Worm (Caenorhabditis elegans) whole organism, young adult: ENCODE measurements around the gene F36H5.17.

Experiments used
- F57C9.4 ChIP-seq: sonication (generic microtip); optimal IDR thresholded peaks from 2 replicates; lab custom pipeline; 2017; ENCODE audit warnings: mild to moderate bottlenecking, missing genetic modification characterization, missing compliant biosample characterization
- Y53F4B.3 ChIP-seq: fragments of 200-800 bp; sonication (Bioruptor generic); IDR thresholded peaks from 2 replicates; pipeline ENCODE4 v1.3.6; 2022; ENCODE audit warnings: missing genetic modification reagents, missing genetic modification characterization, missing compliant biosample characterization
- Y79H2A.3 ChIP-seq: fragments of 200-800 bp; sonication (Bioruptor generic); conservative IDR thresholded peaks from 2 replicates; pipeline ENCODE4 v1.3.6; 2022; ENCODE audit warnings: missing genetic modification reagents, missing genetic modification characterization, missing compliant biosample characterization
- Y95B8A.8 ChIP-seq: fragments of 200-800 bp; sonication (Bioruptor generic); IDR thresholded peaks from 2 replicates; pipeline ENCODE4 v1.3.6; 2022; ENCODE audit warnings: missing genetic modification reagents, missing genetic modification characterization, missing compliant biosample characterization
- aptf-2 ChIP-seq: fragments of 200-800 bp; sonication (Bioruptor generic); conservative IDR thresholded peaks from 2 replicates; pipeline ENCODE4 v1.3.6; 2022; ENCODE audit warnings: missing genetic modification reagents, missing genetic modification characterization, missing compliant biosample characterization
- aptf-3 ChIP-seq: fragments of 200-800 bp; sonication (Bioruptor generic); IDR thresholded peaks from 2 replicates; pipeline ENCODE4 v1.3.6; 2022; ENCODE audit warnings: missing genetic modification characterization, missing compliant biosample characterization
- atf-7 ChIP-seq: sonication (generic microtip); optimal IDR thresholded peaks from 2 replicates; lab custom pipeline; 2017; ENCODE audit warnings: mild to moderate bottlenecking, missing genetic modification characterization, missing compliant biosample characterization
- athp-1 ChIP-seq: sonication (generic microtip); optimal IDR thresholded peaks from 2 replicates; lab custom pipeline; 2017; ENCODE audit warnings: mild to moderate bottlenecking, missing genetic modification characterization, missing compliant biosample characterization
- bed-1 ChIP-seq: fragments of 200-800 bp; sonication (Bioruptor generic); IDR thresholded peaks from 2 replicates; pipeline ENCODE4 v1.3.6; 2022; ENCODE audit warnings: missing genetic modification reagents, missing genetic modification characterization, missing compliant biosample characterization
- cebp-2 ChIP-seq: fragments of 200-800 bp; sonication (Bioruptor generic); IDR thresholded peaks from 2 replicates; pipeline ENCODE4 v1.3.6; 2022; ENCODE audit warnings: missing genetic modification characterization, missing compliant biosample characterization
- ceh-27 ChIP-seq: fragments of 200-800 bp; sonication (Bioruptor generic); optimal IDR thresholded peaks from 2 replicates; lab custom pipeline; 2018; ENCODE audit warnings: mild to moderate bottlenecking, missing genetic modification characterization, moderate library complexity, missing compliant biosample characterization
- ceh-40 ChIP-seq: fragments of 200-800 bp; sonication (Bioruptor generic); IDR thresholded peaks from 2 replicates; pipeline ENCODE4 v1.3.6; 2022; ENCODE audit warnings: missing genetic modification characterization, missing compliant biosample characterization
- ceh-79 ChIP-seq: sonication (generic microtip); optimal IDR thresholded peaks from 2 replicates; lab custom pipeline; 2017; ENCODE audit warnings: mild to moderate bottlenecking, missing genetic modification characterization, missing compliant biosample characterization
- ceh-91 ChIP-seq: fragments of 200-800 bp; sonication (Bioruptor generic); IDR thresholded peaks from 2 replicates; pipeline ENCODE4 v1.3.6; 2022; ENCODE audit warnings: missing genetic modification reagents, missing genetic modification characterization, missing compliant biosample characterization
- dox-1 ChIP-seq: fragments of 200-800 bp; sonication (Bioruptor generic); IDR thresholded peaks from 2 replicates; pipeline ENCODE4 v1.3.6; 2022; ENCODE audit warnings: missing genetic modification reagents, missing genetic modification characterization, missing compliant biosample characterization
- efl-1 ChIP-seq: fragments of 150-350 bp; optimal IDR thresholded peaks from 2 replicates; lab custom pipeline; 2014; ENCODE audit warnings: missing biosample characterization, missing genetic modification reagents, missing genetic modification characterization
- egl-18 ChIP-seq: fragments of 200-800 bp; sonication (Bioruptor generic); IDR thresholded peaks from 2 replicates; pipeline ENCODE4 v1.3.6; 2022; ENCODE audit warnings: missing genetic modification reagents, missing genetic modification characterization, missing compliant biosample characterization
- hmg-20 ChIP-seq: fragments of 200-800 bp; sonication (Bioruptor generic); IDR thresholded peaks from 2 replicates; pipeline ENCODE4 v1.3.6; 2022; ENCODE audit warnings: missing genetic modification reagents, missing genetic modification characterization, missing compliant biosample characterization
- hrde-1 ChIP-seq: sonication (generic microtip); optimal IDR thresholded peaks from 2 replicates; lab custom pipeline; 2016; ENCODE audit warnings: missing genetic modification characterization, mild to moderate bottlenecking, missing compliant biosample characterization, moderate library complexity, missing genotype, missing genetic modification reagents, borderline replicate concordance
- lsy-27 ChIP-seq: sonication (generic microtip); optimal IDR thresholded peaks from 2 replicates; lab custom pipeline; 2017; ENCODE audit warnings: missing genetic modification characterization, mild to moderate bottlenecking, missing compliant biosample characterization, antibody characterized with exemption, missing genotype, borderline replicate concordance; ENCODE audit not compliant: insufficient read depth
- madf-3 ChIP-seq: fragments of 200-800 bp; sonication (Bioruptor generic); IDR thresholded peaks from 2 replicates; pipeline ENCODE4 v1.3.6; 2022; ENCODE audit warnings: missing genetic modification reagents, missing genetic modification characterization, missing compliant biosample characterization
- nfya-1 ChIP-seq: sonication (generic microtip); optimal IDR thresholded peaks from 2 replicates; lab custom pipeline; 2017; ENCODE audit warnings: antibody characterized with exemption, missing compliant biosample characterization, missing genetic modification characterization, borderline replicate concordance; ENCODE audit not compliant: insufficient read depth
- repo-1 ChIP-seq: sonication (generic microtip); optimal IDR thresholded peaks from 2 replicates; lab custom pipeline; 2017; ENCODE audit warnings: mild to moderate bottlenecking, missing genetic modification characterization, missing compliant biosample characterization
- sptf-2 ChIP-seq: fragments of 200-800 bp; sonication (Bioruptor generic); optimal IDR thresholded peaks from 2 replicates; lab custom pipeline; 2018; ENCODE audit warnings: mild to moderate bottlenecking, missing genetic modification characterization, missing compliant biosample characterization
- tlf-1 ChIP-seq: fragments of 200-800 bp; sonication (Bioruptor generic); optimal IDR thresholded peaks from 2 replicates; lab custom pipeline; 2018; ENCODE audit warnings: mild to moderate bottlenecking, missing genetic modification characterization, missing compliant biosample characterization
- unc-130 ChIP-seq: sonication (generic microtip); optimal IDR thresholded peaks from 2 replicates; lab custom pipeline; 2016; ENCODE audit warnings: missing genetic modification reagents, missing genetic modification characterization, missing compliant biosample characterization
- zfh-2 ChIP-seq: fragments of 200-800 bp; sonication (Bioruptor generic); conservative IDR thresholded peaks from 2 replicates; pipeline ENCODE4 v1.3.6; 2022; ENCODE audit warnings: missing genetic modification reagents, missing genetic modification characterization, missing compliant biosample characterization
- ztf-18 ChIP-seq: sonication (generic microtip); optimal IDR thresholded peaks from 2 replicates; lab custom pipeline; 2016; ENCODE audit warnings: missing genotype, mild to moderate bottlenecking, missing genetic modification characterization, missing compliant biosample characterization
- ztf-22 ChIP-seq: fragments of 200-800 bp; sonication (Bioruptor generic); optimal IDR thresholded peaks from 2 replicates; lab custom pipeline; 2018; ENCODE audit warnings: mild to moderate bottlenecking, missing genetic modification characterization, moderate library complexity, missing compliant biosample characterization
- ztf-26 ChIP-seq: sonication (generic microtip); optimal IDR thresholded peaks from 2 replicates; lab custom pipeline; 2017; ENCODE audit warnings: missing genetic modification characterization, missing compliant biosample characterization
- ztf-28 ChIP-seq: fragments of 200-800 bp; sonication (Bioruptor generic); IDR thresholded peaks from 2 replicates; pipeline ENCODE4 v1.3.6; 2022; ENCODE audit warnings: missing genetic modification reagents, missing genetic modification characterization, missing compliant biosample characterization

Gene F36H5.17

DNA sequence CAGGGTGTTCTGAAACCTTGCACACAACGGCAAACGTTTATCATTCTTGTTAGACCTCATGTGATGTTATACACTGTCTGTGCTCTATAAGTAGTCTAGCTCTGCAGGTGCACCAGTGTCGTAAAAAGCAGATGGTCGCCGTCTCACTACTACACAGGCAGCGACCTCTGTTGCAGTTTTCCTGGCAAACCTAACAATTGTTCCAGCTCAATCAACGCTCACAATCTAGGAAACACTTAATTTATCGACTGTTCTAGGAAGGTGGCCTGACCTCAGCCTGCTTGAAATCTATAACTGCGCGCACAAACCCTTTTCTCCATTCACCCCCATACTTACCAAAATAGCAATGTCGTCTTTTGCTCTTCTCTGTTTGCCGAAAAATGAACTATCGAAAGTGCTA, 31.7 kb downstream of the F36H5.17 start, which contains the start of gene fbxb-11:
Gene fbxb-11 (plus strand): TSS at position 301 of the 400 bp plus-strand sequence.
- TF ChIP-seq hmg-20 (GFP tag; lab: Robert Waterston, UW) (no peak), ceh-40 (GFP tag; lab: Robert Waterston, UW) (no peak), nfya-1 (tag; lab: Kevin White, UChicago) (no peak), atf-7 (no peak), lsy-27 (tag; lab: Kevin White, UChicago) (no peak), ztf-22 (GFP tag; lab: Kevin White, UChicago) (no peak)
- TF ChIP-seq, all 124 proteins: peak for 0

DNA sequence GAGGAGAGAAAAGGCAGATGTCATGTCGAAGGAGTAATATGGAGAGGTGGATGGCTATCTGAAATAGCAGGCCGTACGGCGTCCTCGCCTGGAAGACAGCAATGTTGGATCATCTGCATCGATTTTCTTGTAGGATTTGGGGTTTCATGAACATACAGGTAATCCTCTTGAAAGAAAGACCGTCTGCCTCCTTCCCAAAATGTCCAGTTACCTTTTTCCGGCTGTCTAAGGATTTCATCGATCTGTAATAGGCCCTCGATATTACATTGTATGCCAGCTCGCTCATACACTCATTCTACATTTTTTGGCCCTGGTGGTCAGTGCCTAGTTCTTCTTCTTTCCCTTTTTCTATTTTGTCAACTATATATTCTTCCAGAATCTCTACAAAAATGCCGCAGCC, 33.6 kb downstream of the F36H5.17 start, which contains the start of the genes fbxb-5 and btb-8:
Gene fbxb-5 (minus strand): TSS at position 101 of the 400 bp plus-strand sequence.
Gene btb-8 (plus strand): TSS at position 377 of the 400 bp plus-strand sequence.
- TF ChIP-seq sptf-2 (no peak), madf-3 (GFP tag; lab: Robert Waterston, UW) (no peak), ztf-22 (GFP tag; lab: Kevin White, UChicago) (no peak), zfh-2 (GFP tag; lab: Robert Waterston, UW) (no peak), egl-18 (GFP tag; lab: Robert Waterston, UW) (no peak), ceh-79 (tag; lab: Kevin White, UChicago) (no peak), F57C9.4 (tag; lab: Kevin White, UChicago) (no peak), tlf-1 (no peak), hrde-1 (tag; lab: Kevin White, UChicago) (no peak), repo-1 (tag; lab: Kevin White, UChicago) (no peak), ceh-91 (GFP tag; lab: Robert Waterston, UW) (no peak), athp-1 (no peak), aptf-3 (GFP tag; lab: Robert Waterston, UW) (no peak), ztf-28 (GFP tag; lab: Robert Waterston, UW) (no peak)

DNA sequence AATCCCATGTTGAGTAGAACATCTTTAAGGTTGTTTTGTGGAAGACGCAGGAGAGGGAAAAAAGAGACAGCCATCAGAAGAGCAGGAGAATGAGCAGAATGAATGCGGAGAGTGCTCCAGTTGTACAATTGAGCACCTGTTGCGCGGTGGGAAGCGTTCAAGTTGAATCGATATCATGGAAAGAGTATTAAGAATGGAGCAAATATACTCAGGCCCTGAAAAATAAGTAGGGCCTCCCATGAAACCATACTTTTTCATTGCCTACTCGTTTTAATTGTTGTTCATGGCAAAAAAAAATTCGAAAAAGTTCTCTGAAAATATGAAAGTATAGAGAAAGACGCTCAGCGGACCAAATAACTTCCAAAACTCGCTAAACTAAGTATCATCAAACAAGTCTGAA, 36.8 kb downstream of the F36H5.17 start, which contains the start of gene fbxb-48:
Gene fbxb-48 (minus strand): TSS at position 101 of the 400 bp plus-strand sequence.
- TF ChIP-seq F57C9.4 (tag; lab: Kevin White, UChicago) (no peak), repo-1 (tag; lab: Kevin White, UChicago) (no peak), cebp-2 (no peak), ztf-26 (tag; lab: Kevin White, UChicago) (no peak), Y95B8A.8 (GFP tag; lab: Robert Waterston, UW) (no peak), ztf-18 (tag; lab: Kevin White, UChicago) (no peak), sptf-2 (no peak), Y79H2A.3 (GFP tag; lab: Robert Waterston, UW) (no peak), ceh-27 (GFP tag; lab: Kevin White, UChicago) (no peak), ceh-91 (GFP tag; lab: Robert Waterston, UW) (no peak)

DNA sequence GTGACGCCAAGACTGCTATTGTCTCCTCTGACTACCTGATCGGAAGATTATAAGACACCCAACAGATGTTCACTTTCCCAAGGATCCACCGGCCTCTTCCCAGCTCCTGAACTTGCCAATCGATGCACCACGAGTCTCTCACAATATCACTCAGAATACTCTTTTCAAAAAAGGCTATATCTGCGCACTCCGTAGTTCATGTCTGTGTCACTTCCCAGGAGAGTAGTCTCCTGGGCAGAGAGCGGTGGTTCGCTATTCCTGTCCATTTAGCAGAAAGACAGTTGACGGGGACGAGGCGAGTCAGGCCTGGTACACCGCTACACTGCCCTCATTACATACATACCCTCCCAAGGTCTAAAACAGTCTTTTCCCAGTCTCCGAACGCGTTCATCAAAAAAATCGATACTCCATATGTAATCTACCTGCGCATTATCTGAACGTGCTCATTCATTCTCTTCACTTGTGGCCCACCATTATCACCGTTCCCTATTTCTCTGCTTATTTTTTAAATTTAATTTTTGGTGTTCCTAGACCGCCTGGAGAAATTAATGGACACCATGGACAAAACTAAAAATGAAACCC, 41.1 kb downstream of the F36H5.17 start, which contains the start of gene btb-6:
Gene btb-6 (plus strand): TSS at position 532 of the 582 bp plus-strand sequence.
- TF ChIP-seq aptf-2 (GFP tag; lab: Robert Waterston, UW) = peak; percentile 97
- no peak for TF ChIP-seq Y53F4B.3 (GFP tag; lab: Robert Waterston, UW)
- TF ChIP-seq aptf-3 (GFP tag; lab: Robert Waterston, UW) = peak; percentile 87; the same call in 1 of the 2 replicates
- TF ChIP-seq bed-1 (GFP tag; lab: Robert Waterston, UW) = 0 out of 2 replicates have a peak, but pooled peaks have one; percentile 47

DNA sequence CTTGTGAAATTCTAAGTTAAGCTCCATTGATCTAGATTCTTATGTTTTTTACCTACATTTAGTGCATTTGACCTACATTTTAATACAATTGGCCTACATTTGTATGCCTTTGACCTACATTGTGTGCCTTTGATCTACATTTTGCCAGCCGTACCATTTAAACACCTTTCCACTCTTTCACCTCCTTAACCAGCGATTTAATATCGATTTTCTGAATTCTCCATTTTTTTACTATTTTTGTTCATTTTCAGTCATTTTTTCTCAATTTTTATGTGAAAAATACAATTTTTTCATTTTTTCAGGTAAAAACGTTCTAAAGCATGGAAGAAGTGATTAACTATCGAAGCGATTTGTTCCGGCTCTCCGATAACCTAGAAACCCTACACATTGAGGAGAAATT, 43.0 kb downstream of the F36H5.17 start, which contains the start of gene btb-7:
Gene btb-7 (plus strand): TSS at position 301 of the 400 bp plus-strand sequence.
- TF ChIP-seq Y79H2A.3 (GFP tag; lab: Robert Waterston, UW) (no peak), unc-130 (GFP tag; lab: Kevin White, UChicago) (no peak), efl-1 (GFP tag; lab: Kevin White, UChicago) (peak; percentile 47), F57C9.4 (tag; lab: Kevin White, UChicago) (no peak), dox-1 (GFP tag; lab: Robert Waterston, UW) (no peak)
